Worm (Caenorhabditis elegans): ENCODE results near the gene H04D03.2.

Gene H04D03.2

ce11 chrIII:10432104-10432503 is 10.1 kb downstream of the H04D03.2 start (continued):
- TF ChIP-seq pax-3 (tag; optimal IDR thresholded peaks at IDR 0.05) (peak; percentile 39), nhr-84 (tag; optimal IDR thresholded peaks at IDR 0.05) (no peak), egl-13 (tag; optimal IDR thresholded peaks at IDR 0.05) (no peak), nhr-47 (tag; optimal IDR thresholded peaks at IDR 0.05) (peak; percentile 70), nhr-12 (tag; optimal IDR thresholded peaks at IDR 0.05) (no peak), lin-35 (GFP tag; optimal IDR thresholded peaks at IDR 0.05) (peak in 1 of 2 experiments; percentile 2)

ce11 chrIII:10427882-10428281 is 14.3 kb downstream of the H04D03.2 start, which contains the start of gene prp-3:
prp-3 (minus strand) TSS chrIII:10427982.
- no peak for TF ChIP-seq sup-37 (GFP tag; optimal IDR thresholded peaks at IDR 0.05)
- no peak for TF ChIP-seq lsy-2 (tag; optimal IDR thresholded peaks at IDR 0.05)
- TF ChIP-seq mdl-1 (tag; optimal IDR thresholded peaks at IDR 0.05): no peak
- TF ChIP-seq fos-1 (tag; optimal IDR thresholded peaks at IDR 0.05): no peak
- TF ChIP-seq nhr-90 (tag; optimal IDR thresholded peaks at IDR 0.05; ENCODE audit: poor library complexity): no peak
- TF ChIP-seq nhr-11 (tag; optimal IDR thresholded peaks at IDR 0.05): no peak

DNA sequence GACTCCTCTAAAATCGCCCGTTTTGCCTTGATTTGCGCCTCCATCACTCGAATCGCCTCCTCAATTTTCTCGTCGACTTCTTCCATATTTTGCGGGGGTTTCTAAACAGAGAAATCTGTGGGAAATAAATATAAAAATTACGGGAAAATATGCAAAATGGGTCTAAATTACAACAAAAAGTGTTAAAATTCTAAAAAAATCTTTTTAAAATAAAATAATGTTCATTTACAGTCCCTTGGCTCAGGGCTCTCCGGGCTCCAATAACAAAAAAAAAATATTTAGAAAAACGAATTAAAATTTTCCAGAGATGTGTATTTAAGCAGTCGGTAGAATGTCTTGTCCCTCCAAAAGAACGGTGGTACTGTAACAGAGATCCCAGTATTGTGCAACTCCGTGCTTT is 18.3 kb downstream of the H04D03.2 start, which contains the start of gene M03C11.6:
M03C11.6 (minus strand) TSS at position 101 of the 400 bp plus-strand sequence.
- TF ChIP-seq efl-3 (GFP tag; optimal IDR thresholded peaks at IDR 0.05) (no peak), C04F5.9 (tag; optimal IDR thresholded peaks at IDR 0.05) (no peak), elt-2 (tag; optimal IDR thresholded peaks at IDR 0.05) (no peak), nhr-11 (tag; optimal IDR thresholded peaks at IDR 0.05) (no peak), ceh-90 (tag; optimal IDR thresholded peaks at IDR 0.05) (no peak), mef-2 (tag; optimal IDR thresholded peaks at IDR 0.05) (no peak), unc-130 (tag; optimal IDR thresholded peaks at IDR 0.05) (no peak), nhr-47 (tag; optimal IDR thresholded peaks at IDR 0.05) (no peak)

- no peak for TF ChIP-seq pqm-1 (tag; optimal IDR thresholded peaks at IDR 0.05)
Observed at ce11 chrIII:10421680-10422079, 20.5 kb downstream of the H04D03.2 start.

DNA sequence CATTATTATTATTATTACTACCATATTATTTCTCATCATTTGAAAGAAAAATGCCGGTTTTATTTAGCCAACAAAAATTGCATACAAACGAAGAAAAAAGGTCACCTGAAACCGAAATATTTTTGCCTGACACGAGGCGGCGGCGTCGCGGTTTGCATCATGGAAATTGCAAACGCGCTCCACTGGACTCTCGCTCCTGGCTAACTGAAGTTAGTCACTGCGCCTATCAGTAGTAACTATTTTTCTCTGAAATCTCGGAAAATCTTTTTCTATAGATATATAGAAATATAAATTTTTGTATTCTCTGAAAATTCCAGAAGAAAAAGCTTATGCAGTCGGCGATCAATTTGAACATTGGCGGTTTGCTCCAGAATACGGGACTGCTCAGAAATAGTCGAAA is 26.4 kb downstream of the H04D03.2 start, which contains the start of gene ymel-1:
ymel-1 (plus strand) TSS at position 318 of the 400 bp plus-strand sequence.
- TF ChIP-seq efl-1 (optimal IDR thresholded peaks at IDR 0.05): peak; percentile 31 to 43
- TF ChIP-seq efl-1 (GFP tag; optimal IDR thresholded peaks at IDR 0.05 in 1 of 2): peak in 1 of 2 experiments; percentile 49
- peak; percentile 11 to 49 for TF ChIP-seq lsy-2 (tag; optimal IDR thresholded peaks at IDR 0.05)
- no peak for TF ChIP-seq irx-1 (tag; optimal IDR thresholded peaks at IDR 0.05)
- no peak for TF ChIP-seq zip-4 (GFP tag; optimal IDR thresholded peaks at IDR 0.05)
- TF ChIP-seq ces-1 (GFP tag; optimal IDR thresholded peaks at IDR 0.05): no peak
- TF ChIP-seq F16B12.6 (tag; optimal IDR thresholded peaks at IDR 0.05): no peak
- TF ChIP-seq vab-15 (tag; optimal IDR thresholded peaks at IDR 0.05): no peak
- no peak for TF ChIP-seq tlp-1 (tag; optimal IDR thresholded peaks at IDR 0.05)
- peak; percentile 33 for TF ChIP-seq nhr-20 (tag; optimal IDR thresholded peaks at IDR 0.05)
- no peak for TF ChIP-seq unc-86 (tag; optimal IDR thresholded peaks at IDR 0.05)
- no peak for TF ChIP-seq blmp-1 (tag; optimal IDR thresholded peaks at IDR 0.05)
- TF ChIP-seq lin-13 (GFP tag; optimal IDR thresholded peaks at IDR 0.05): peak; percentile 23
- TF ChIP-seq C34B4.2 (tag; optimal IDR thresholded peaks at IDR 0.05): no peak
- peak in 2 of 3 experiments; percentile 11 to 33 for TF ChIP-seq dpl-1 (GFP tag; optimal IDR thresholded peaks at IDR 0.05)
- peak; percentile 17 for TF ChIP-seq skn-1 (tag; optimal IDR thresholded peaks at IDR 0.05)
- TF ChIP-seq ztf-4 (tag; optimal IDR thresholded peaks at IDR 0.05): no peak
- no peak for TF ChIP-seq nhr-28 (tag; optimal IDR thresholded peaks at IDR 0.05)
- TF ChIP-seq ets-5 (GFP tag; IDR thresholded peaks at IDR 0.05): no peak
- no peak for TF ChIP-seq pax-3 (tag; optimal IDR thresholded peaks at IDR 0.05)
- TF ChIP-seq hlh-4 (tag; optimal IDR thresholded peaks at IDR 0.05): no peak
- TF ChIP-seq pqm-1 (tag; optimal IDR thresholded peaks at IDR 0.05): no peak
- TF ChIP-seq hpl-2 (GFP tag; optimal IDR thresholded peaks at IDR 0.05): no peak
- no peak for TF ChIP-seq jun-1 (tag; optimal IDR thresholded peaks at IDR 0.05)
- TF ChIP-seq mab-9 (GFP tag; IDR thresholded peaks at IDR 0.05): no peak
- no peak for TF ChIP-seq nhr-12 (tag; optimal IDR thresholded peaks at IDR 0.05)
- peak; percentile 44 to 60 for TF ChIP-seq lin-35 (GFP tag; optimal IDR thresholded peaks at IDR 0.05)
- no peak for TF ChIP-seq fkh-8 (tag; optimal IDR thresholded peaks at IDR 0.05)
- TF ChIP-seq C04F5.9 (tag; optimal IDR thresholded peaks at IDR 0.05): no peak
- TF ChIP-seq nhr-11 (tag; optimal IDR thresholded peaks at IDR 0.05): no peak
- TF ChIP-seq nhr-237 (tag; optimal IDR thresholded peaks at IDR 0.05): no peak
- peak; percentile 59 for TF ChIP-seq mep-1 (tag; optimal IDR thresholded peaks at IDR 0.05)
- TF ChIP-seq aha-1 (tag; optimal IDR thresholded peaks at IDR 0.05): no peak
- no peak for TF ChIP-seq elt-2 (tag; optimal IDR thresholded peaks at IDR 0.05)
- TF ChIP-seq rnt-1 (tag; optimal IDR thresholded peaks at IDR 0.05): no peak

Measured in whole organism, L1 larva.